Fruit fly (Drosophila melanogaster) whole organism, wandering third instar larva: Measurements from ENCODE around the gene Ir68b.

ENCODE experiments used
- CG32264 ChIP-seq: fragments of 200-800 bp; sonication (Bioruptor generic); optimal IDR thresholded peaks from 2 replicates; lab custom pipeline; 2016; ENCODE audit warnings: missing biosample characterization, missing genetic modification characterization
- CG9705 ChIP-seq: fragments of 200-800 bp; sonication (Bioruptor generic); optimal IDR thresholded peaks from 2 replicates; lab custom pipeline; 2018; ENCODE audit warnings: missing biosample characterization, mild to moderate bottlenecking, missing genetic modification characterization
- CrebA ChIP-seq: fragments of 200-800 bp; sonication (Bioruptor generic); optimal IDR thresholded peaks from 2 replicates; lab custom pipeline; 2016; ENCODE audit warnings: missing biosample characterization, mild to moderate bottlenecking, missing genetic modification characterization, borderline replicate concordance
- Dfd ChIP-seq: fragments of >200 bp; optimal IDR thresholded peaks from 2 replicates; lab custom pipeline; 2017; ENCODE audit warnings: missing biosample characterization, missing genetic modification characterization
- Dif ChIP-seq: fragments of 200-275, 200-300 bp; sonication (Bioruptor generic); optimal IDR thresholded peaks from 2 replicates; lab custom pipeline; 2018; ENCODE audit warnings: missing biosample characterization, missing genetic modification characterization; ENCODE audit not compliant: partially characterized antibody
- HLH106 ChIP-seq: fragments of 200-800 bp; optimal IDR thresholded peaks from 3 replicates; lab custom pipeline; 2019; ENCODE audit warnings: missing biosample characterization, mild to moderate bottlenecking, missing genetic modification characterization, moderate library complexity
- Hnf4 ChIP-seq: fragments of 200-800 bp; sonication (Bioruptor generic); optimal IDR thresholded peaks from 2 replicates; lab custom pipeline; 2016; ENCODE audit warnings: missing biosample characterization, mild to moderate bottlenecking, missing genetic modification characterization
- Hr78 ChIP-seq: fragments of >200 bp; optimal IDR thresholded peaks from 2 replicates; lab custom pipeline; 2017; ENCODE audit warnings: missing biosample characterization, missing genetic modification characterization
- Hr83 ChIP-seq: fragments of 200-300 bp; sonication (Bioruptor generic); optimal IDR thresholded peaks from 2 replicates; lab custom pipeline; 2016; ENCODE audit warnings: missing biosample characterization, mild to moderate bottlenecking, missing genetic modification characterization, moderate library complexity; ENCODE audit not compliant: poor library complexity, severe bottlenecking
- Jra ChIP-seq: sonication (Bioruptor generic); optimal IDR thresholded peaks from 2 replicates; lab custom pipeline; 2016; ENCODE audit warnings: missing biosample characterization, missing genetic modification characterization
- Mio ChIP-seq: sonication (Bioruptor generic); optimal IDR thresholded peaks from 2 replicates; lab custom pipeline; 2016; ENCODE audit warnings: missing biosample characterization, missing genetic modification characterization
- OdsH ChIP-seq: fragments of 200-800 bp; sonication (Bioruptor generic); optimal IDR thresholded peaks from 2 replicates; lab custom pipeline; 2016; ENCODE audit warnings: missing biosample characterization, mild to moderate bottlenecking, missing genetic modification characterization
- Rel ChIP-seq, 2 experiments: fragments of 200-800 bp; sonication (Bioruptor generic) in 1 of 2; optimal IDR thresholded peaks; 2 replicates in 1 of 2; 3 replicates in 1 of 2; lab custom pipeline; 2016 to 2019; ENCODE audit warnings: mild to moderate bottlenecking in 2 of 2, missing biosample characterization in 2 of 2, missing genetic modification characterization in 2 of 2, moderate library complexity in 1 of 2
- Sp1 ChIP-seq: fragments of 200-800 bp; sonication (Bioruptor generic); optimal IDR thresholded peaks from 3 replicates; lab custom pipeline; 2019; ENCODE audit warnings: missing biosample characterization, mild to moderate bottlenecking, missing genetic modification characterization, moderate library complexity
- Vsx2 ChIP-seq: fragments of 200-300, 225-300 bp; sonication (Bioruptor generic); optimal IDR thresholded peaks from 2 replicates; lab custom pipeline; 2018; ENCODE audit warnings: missing biosample characterization, missing genetic modification characterization; ENCODE audit not compliant: partially characterized antibody
- br ChIP-seq: fragments of 200-800 bp; sonication (Bioruptor generic); optimal IDR thresholded peaks from 2 replicates; lab custom pipeline; 2016; ENCODE audit warnings: missing biosample characterization, missing genetic modification characterization
- brk ChIP-seq: fragments of 200-800 bp; sonication (Bioruptor generic); optimal IDR thresholded peaks from 2 replicates; lab custom pipeline; 2016; ENCODE audit warnings: missing biosample characterization, mild to moderate bottlenecking, missing genetic modification characterization
- dl ChIP-seq, 2 experiments: fragments of 175-275, 200-275 bp in 1 of 2; fragments of 200-275 bp in 1 of 2; sonication (Bioruptor generic); optimal IDR thresholded peaks; lab custom pipeline; 2018; ENCODE audit warnings: mild to moderate bottlenecking in 2 of 2, missing biosample characterization in 2 of 2, missing genetic modification characterization in 2 of 2, moderate library complexity in 2 of 2; ENCODE audit not compliant: partially characterized antibody in 2 of 2, insufficient read depth in 1 of 2
- dmrt93B ChIP-seq: fragments of 200-800 bp; sonication (Bioruptor generic); optimal IDR thresholded peaks from 2 replicates; lab custom pipeline; 2018; ENCODE audit warnings: missing biosample characterization, mild to moderate bottlenecking, missing genetic modification characterization
- dsf ChIP-seq: sonication (Bioruptor generic); optimal IDR thresholded peaks from 2 replicates; lab custom pipeline; 2016; ENCODE audit warnings: missing biosample characterization, missing genetic modification characterization, borderline replicate concordance
- ey ChIP-seq: fragments of 200-800 bp; sonication (Bioruptor generic); optimal IDR thresholded peaks from 2 replicates; lab custom pipeline; 2016; ENCODE audit warnings: missing biosample characterization, missing genetic modification characterization
- foxo ChIP-seq, 2 experiments: fragments of 200-800 bp; sonication (Bioruptor generic); optimal IDR thresholded peaks; 2 replicates in 1 of 2; 3 replicates in 1 of 2; lab custom pipeline; 2016 to 2017; ENCODE audit warnings: missing biosample characterization in 2 of 2, missing genetic modification characterization in 2 of 2
- fru ChIP-seq: fragments of 200-800 bp; sonication (Bioruptor generic); optimal IDR thresholded peaks from 3 replicates; lab custom pipeline; 2016; ENCODE audit warnings: missing biosample characterization, mild to moderate bottlenecking, missing genetic modification characterization
- h ChIP-seq: fragments of 200-800 bp; sonication (Bioruptor generic); optimal IDR thresholded peaks from 3 replicates; lab custom pipeline; 2016; ENCODE audit warnings: missing biosample characterization, mild to moderate bottlenecking, missing genetic modification characterization
- jim ChIP-seq: fragments of 175-275, 200-325 bp; sonication (Bioruptor generic); optimal IDR thresholded peaks from 2 replicates; lab custom pipeline; 2016; ENCODE audit warnings: missing biosample characterization, mild to moderate bottlenecking, missing genetic modification characterization
- pan ChIP-seq: fragments of >200 bp; optimal IDR thresholded peaks from 2 replicates; lab custom pipeline; 2017
- psq ChIP-seq: fragments of 200-800 bp; sonication (Bioruptor generic); optimal IDR thresholded peaks from 3 replicates; lab custom pipeline; 2017; ENCODE audit warnings: missing biosample characterization, mild to moderate bottlenecking, missing genetic modification characterization, moderate library complexity
- rgr ChIP-seq: fragments of 200-800 bp; sonication (Bioruptor generic); optimal IDR thresholded peaks from 3 replicates; lab custom pipeline; 2016; ENCODE audit warnings: missing biosample characterization, mild to moderate bottlenecking, missing genetic modification characterization
- sage ChIP-seq: fragments of 200-800 bp; sonication (Bioruptor generic); optimal IDR thresholded peaks from 2 replicates; lab custom pipeline; 2016; ENCODE audit warnings: missing biosample characterization, mild to moderate bottlenecking, missing genetic modification characterization
- sv ChIP-seq: fragments of 200-800 bp; sonication (Bioruptor generic); optimal IDR thresholded peaks from 3 replicates; lab custom pipeline; 2016; ENCODE audit warnings: missing biosample characterization, missing genetic modification characterization
- tai ChIP-seq: sonication (Bioruptor generic); optimal IDR thresholded peaks from 2 replicates; lab custom pipeline; 2016; ENCODE audit warnings: missing biosample characterization, missing genetic modification characterization
- woc ChIP-seq: sonication (Bioruptor generic); optimal IDR thresholded peaks from 2 replicates; lab custom pipeline; 2016; ENCODE audit warnings: missing biosample characterization, mild to moderate bottlenecking, missing genetic modification characterization

Ir68b gene

DNA sequence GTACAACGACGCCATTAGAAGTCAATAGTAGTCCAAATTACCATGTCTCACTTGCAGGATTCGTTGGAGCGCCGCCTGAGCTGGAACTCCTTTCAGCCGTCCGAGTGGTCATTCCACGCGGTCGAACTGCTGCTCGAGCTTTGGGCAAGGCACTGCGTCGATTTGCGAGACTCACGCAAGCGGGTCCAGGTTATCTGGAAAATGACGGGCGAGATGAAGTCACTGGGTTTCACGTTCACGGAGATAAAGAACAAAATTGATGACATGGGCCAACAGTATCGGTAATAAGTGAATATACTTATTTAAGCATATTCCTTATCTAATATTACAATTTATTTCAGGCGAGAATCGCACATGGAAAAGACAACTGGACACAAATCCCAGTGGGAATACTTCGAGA lies 8.6 kb downstream of the Ir68b start:
- TF ChIP-seq dmrt93B (GFP tag; lab: Kevin White, UChicago): no peak
- no peak for TF ChIP-seq ey (GFP tag; lab: Kevin White, UChicago)
- TF ChIP-seq sv: no peak
- no peak for TF ChIP-seq Hr83 (GFP tag; lab: Kevin White, UChicago)
- no peak for TF ChIP-seq CG32264

DNA sequence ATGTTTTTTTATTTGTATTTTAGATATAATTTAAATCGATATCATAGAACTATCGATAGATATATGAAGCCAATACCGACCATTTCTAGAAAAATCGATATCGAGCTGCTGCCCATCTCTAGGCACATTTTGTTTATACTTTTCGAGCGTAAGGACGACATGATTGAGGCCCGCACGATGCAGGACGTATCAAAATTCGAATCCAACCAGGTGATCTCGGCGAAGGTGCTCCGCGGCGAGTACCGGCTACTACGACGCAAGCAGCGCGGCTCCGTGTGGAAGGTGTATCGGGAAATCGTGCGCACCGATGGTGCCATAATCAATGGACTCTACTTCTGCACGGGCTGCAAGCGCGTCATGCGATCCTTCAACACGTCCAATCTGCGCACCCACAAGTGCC lies 9.0 kb downstream of the Ir68b start, which contains the start of gene ssp:
Gene ssp, plus strand, starts transcription at position 102 of the 400 bp plus-strand sequence.
- TF ChIP-seq Hr83 (GFP tag; lab: Kevin White, UChicago) (no peak), rgr (GFP tag; lab: Kevin White, UChicago) (no peak), HLH106 (tag; lab: Kevin White, UChicago) (no peak), Dif (GFP tag; lab: Kevin White, UChicago) (no peak), jim (GFP tag; lab: Kevin White, UChicago) (no peak), Hr78 (GFP tag; lab: Kevin White, UChicago) (no peak), ey (GFP tag; lab: Kevin White, UChicago) (no peak)

DNA sequence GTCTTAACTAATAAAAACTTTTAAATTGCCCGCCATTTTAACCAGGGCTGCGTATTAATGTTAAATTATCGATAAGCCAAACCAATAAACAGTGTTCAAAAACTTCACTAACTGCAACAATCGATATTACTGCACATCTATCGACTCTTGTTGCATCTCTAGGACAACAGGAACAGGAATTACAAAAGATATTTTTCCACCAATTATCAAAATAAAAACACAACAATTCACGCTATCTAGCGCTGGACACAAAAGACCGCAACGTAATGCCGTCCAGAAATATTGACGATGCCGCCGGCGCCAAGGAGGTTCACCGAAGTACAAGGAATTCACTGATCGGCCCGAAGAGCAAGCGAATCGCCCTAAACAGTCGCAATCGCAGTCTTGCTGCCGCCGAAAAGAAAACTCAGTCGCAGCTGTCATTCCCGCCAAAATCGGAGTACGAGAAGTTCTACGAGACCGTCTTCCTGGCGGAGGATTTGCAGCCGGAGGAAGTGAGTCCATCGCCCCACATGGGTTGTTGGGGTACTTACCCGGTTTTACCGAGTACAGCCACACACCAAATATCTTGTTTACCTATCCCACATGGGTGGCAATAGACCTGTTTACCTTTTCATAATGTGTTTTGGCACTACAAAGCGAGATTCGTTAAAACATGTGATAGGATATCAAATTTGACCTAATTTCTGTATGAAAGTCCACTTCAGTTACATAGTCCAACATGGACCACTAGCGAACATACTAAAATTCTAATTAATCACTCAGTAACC lies 11.0 kb downstream of the Ir68b start, which contains the start of gene vers:
Gene vers, plus strand, starts transcription at position 136 of the 770 bp plus-strand sequence.
- TF ChIP-seq psq (GFP tag; lab: Kevin White, UChicago): no peak
- TF ChIP-seq Hnf4 (GFP tag; lab: Kevin White, UChicago): peak; percentile 57
- peak in 1 of 2 experiments; percentile 23 for TF ChIP-seq foxo (GFP tag; optimal IDR thresholded peaks at IDR 0.05; lab: Kevin White, UChicago)
- TF ChIP-seq Hr83 (GFP tag; lab: Kevin White, UChicago): peak; percentile 45
- TF ChIP-seq HLH106 (tag; lab: Kevin White, UChicago): peak; percentile 10
- no peak for TF ChIP-seq Rel (GFP tag; optimal IDR thresholded peaks at IDR 0.05; lab: Kevin White, UChicago)
- peak; percentile 36 for TF ChIP-seq Rel (tag; optimal IDR thresholded peaks at IDR 0.05; lab: Kevin White, UChicago)
- peak; percentile 14 for TF ChIP-seq Jra (GFP tag; lab: Kevin White, UChicago)
- no peak for TF ChIP-seq Vsx2
- TF ChIP-seq CrebA: no peak
- peak; percentile 48 for TF ChIP-seq brk (GFP tag; lab: Kevin White, UChicago)
- TF ChIP-seq Dfd: no peak
- peak; percentile 33 for TF ChIP-seq h (GFP tag; lab: Kevin White, UChicago)
- TF ChIP-seq, all 38 proteins: peak for 8

DNA sequence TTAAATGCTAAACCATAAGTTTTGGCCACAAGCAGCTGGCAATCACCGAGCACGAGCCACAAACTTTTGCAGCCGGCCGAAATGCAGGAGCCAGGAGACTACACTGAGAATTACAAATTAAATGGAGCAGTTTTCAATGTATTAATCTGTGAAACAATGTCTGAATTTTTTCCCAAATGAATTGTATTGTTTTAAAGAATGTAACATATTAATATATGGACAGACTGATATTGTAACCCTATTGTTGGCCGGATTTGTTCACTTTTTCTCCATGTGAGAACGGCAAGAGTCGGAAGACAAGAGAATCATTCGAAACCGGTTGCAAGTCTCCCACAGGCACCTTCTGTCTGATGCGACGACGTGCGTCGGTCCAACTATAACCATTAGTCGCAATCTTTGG lies 12.1 kb downstream of the Ir68b start:
- TF ChIP-seq brk (GFP tag; lab: Kevin White, UChicago): peak; percentile 86
- TF ChIP-seq OdsH (GFP tag; lab: Kevin White, UChicago): peak; percentile 93
- peak; percentile 71 for TF ChIP-seq CG9705
- TF ChIP-seq Hr83 (GFP tag; lab: Kevin White, UChicago): no peak
- peak; percentile 89 for TF ChIP-seq Sp1 (GFP tag; lab: Kevin White, UChicago)
- TF ChIP-seq psq (GFP tag; lab: Kevin White, UChicago): peak; percentile 90
- no peak for TF ChIP-seq jim (GFP tag; lab: Kevin White, UChicago)
- peak; percentile 78 for TF ChIP-seq Jra (GFP tag; lab: Kevin White, UChicago)
- TF ChIP-seq Rel (GFP tag; optimal IDR thresholded peaks at IDR 0.05; lab: Kevin White, UChicago): peak; percentile 96
- peak; percentile 58 for TF ChIP-seq Rel (tag; optimal IDR thresholded peaks at IDR 0.05; lab: Kevin White, UChicago)
- TF ChIP-seq dl (GFP tag; optimal IDR thresholded peaks at IDR 0.05; lab: Kevin White, UChicago; ENCODE audit: insufficient read depth in 1 of 2, partially characterized antibody in 2 of 2): no peak
- peak; percentile 46 to 93 for TF ChIP-seq foxo (GFP tag; optimal IDR thresholded peaks at IDR 0.05; lab: Kevin White, UChicago)
- peak; percentile 89 for TF ChIP-seq sage (GFP tag; lab: Kevin White, UChicago)
- peak; percentile 84 for TF ChIP-seq Hnf4 (GFP tag; lab: Kevin White, UChicago)
- TF ChIP-seq HLH106 (tag; lab: Kevin White, UChicago): peak; percentile 91
- TF ChIP-seq br (GFP tag; lab: Kevin White, UChicago): peak; percentile 94
- peak; percentile 62 for TF ChIP-seq dsf (GFP tag; lab: Kevin White, UChicago)
- peak; percentile 91 for TF ChIP-seq rgr (GFP tag; lab: Kevin White, UChicago)
- TF ChIP-seq CrebA: no peak
- peak; percentile 82 for TF ChIP-seq CG32264
- peak; percentile 94 for TF ChIP-seq fru
- peak; percentile 89 for TF ChIP-seq woc (GFP tag; lab: Kevin White, UChicago)
- TF ChIP-seq ey (GFP tag; lab: Kevin White, UChicago): peak; percentile 93
- peak; percentile 93 for TF ChIP-seq h (GFP tag; lab: Kevin White, UChicago)
- TF ChIP-seq pan (lab: Kevin White, UChicago): no peak
- TF ChIP-seq dmrt93B (GFP tag; lab: Kevin White, UChicago): peak; percentile 79
- TF ChIP-seq Hr78 (GFP tag; lab: Kevin White, UChicago): no peak
- peak; percentile 22 for TF ChIP-seq Mio (GFP tag; lab: Kevin White, UChicago)
- no peak for TF ChIP-seq tai (GFP tag; lab: Kevin White, UChicago)
- TF ChIP-seq, all 38 proteins: peak for 21
